Worm (Caenorhabditis elegans) whole organism, late embryonic: ENCODE measurements around the gene npr-17.

Experiments
- ceh-24 ChIP-seq: sonication (generic microtip); optimal IDR thresholded peaks from 2 replicates; lab custom pipeline; 2016; ENCODE audit warnings: mild to moderate bottlenecking, missing genetic modification characterization, missing compliant biosample characterization
- unc-55 ChIP-seq: sonication (generic microtip); optimal IDR thresholded peaks from 2 replicates; lab custom pipeline; 2017; ENCODE audit warnings: missing biosample characterization, missing genetic modification reagents, missing genetic modification characterization

DNA sequence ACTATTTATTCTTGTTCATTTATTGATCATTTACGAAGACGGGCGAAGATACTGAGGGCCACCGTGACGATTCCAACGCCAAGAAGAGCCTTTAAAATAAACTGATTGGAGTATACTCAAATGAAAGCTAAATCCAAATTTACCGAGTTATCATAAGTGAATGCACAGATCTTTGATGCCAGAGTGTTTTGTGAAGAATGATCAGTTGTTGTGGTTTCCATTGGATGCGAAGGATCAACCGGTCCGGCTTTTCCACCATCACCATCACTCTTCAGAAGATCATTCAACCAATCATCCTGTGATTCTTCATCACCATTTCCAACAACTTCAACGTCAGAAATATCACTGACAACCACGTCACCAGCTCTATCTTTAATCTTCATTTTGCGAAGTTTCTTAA, 19.0 kb downstream of the npr-17 start:
- TF ChIP-seq ceh-24 (tag; lab: Kevin White, UChicago) (no peak), unc-55 (GFP tag; lab: Kevin White, UChicago) (no peak)
